Worm (Caenorhabditis elegans) whole organism, mixed stage, embryonic: ENCODE results near the gene srh-274.
A peak's percentile ranks its signal among the peaks of the same experiment; 100 is the strongest.
"Not testable (repeated sequence)": the region's sequence is repeated elsewhere in the genome, so short reads cannot be mapped to it uniquely, and the experiment has no call there.

Experiments
- M03D4.4 ChIP-seq: sonication (generic microtip); optimal IDR thresholded peaks from 2 replicates; lab custom pipeline; 2017; ENCODE audit warnings: mild to moderate bottlenecking, missing genetic modification characterization, missing compliant biosample characterization
- bed-3 ChIP-seq: fragments of 200-800 bp; sonication (Bioruptor generic); optimal IDR thresholded peaks from 3 replicates; lab custom pipeline; 2018; ENCODE audit warnings: mild to moderate bottlenecking, missing genetic modification characterization, moderate library complexity, missing compliant biosample characterization
- blmp-1 ChIP-seq: fragments of 150-350 bp; optimal IDR thresholded peaks from 2 replicates; lab custom pipeline; 2014; ENCODE audit warnings: missing biosample characterization, missing genetic modification characterization
- ceh-39 ChIP-seq: fragments of 150-350 bp; optimal IDR thresholded peaks from 2 replicates; lab custom pipeline; 2014; ENCODE audit warnings: missing biosample characterization, missing genetic modification characterization
- ceh-43 ChIP-seq: fragments of 200-800 bp; sonication (Bioruptor generic); optimal IDR thresholded peaks from 2 replicates; lab custom pipeline; 2018; ENCODE audit warnings: mild to moderate bottlenecking, missing genetic modification characterization, moderate library complexity, missing compliant biosample characterization
- ceh-83 ChIP-seq: fragments of 200-800 bp; sonication (Bioruptor generic); optimal IDR thresholded peaks from 2 replicates; lab custom pipeline; 2018; ENCODE audit warnings: mild to moderate bottlenecking, missing genetic modification characterization, missing compliant biosample characterization
- ces-1 ChIP-seq: fragments of 150-350 bp; optimal IDR thresholded peaks from 2 replicates; lab custom pipeline; 2014; ENCODE audit warnings: missing biosample characterization, missing genetic modification reagents, missing genetic modification characterization
- cnd-1 ChIP-seq: fragments of 200-800 bp; sonication (Bioruptor generic); optimal IDR thresholded peaks from 2 replicates; lab custom pipeline; 2018; ENCODE audit warnings: mild to moderate bottlenecking, missing genetic modification characterization, missing compliant biosample characterization
- drap-1 ChIP-seq: fragments of 200-800 bp; sonication (Bioruptor generic); optimal IDR thresholded peaks from 3 replicates; lab custom pipeline; 2018; ENCODE audit warnings: mild to moderate bottlenecking, missing genetic modification characterization, missing compliant biosample characterization
- elt-1 ChIP-seq: sonication (generic microtip); optimal IDR thresholded peaks from 2 replicates; lab custom pipeline; 2017; ENCODE audit warnings: missing genetic modification characterization, mild to moderate bottlenecking, missing compliant biosample characterization, antibody characterized with exemption, moderate library complexity, borderline replicate concordance; ENCODE audit not compliant: insufficient read depth
- elt-3 ChIP-seq: fragments of 150-350 bp; optimal IDR thresholded peaks from 2 replicates; lab custom pipeline; 2014; ENCODE audit warnings: missing biosample characterization, missing genetic modification characterization
- flh-1 ChIP-seq: fragments of 200-800 bp; sonication (Bioruptor generic); optimal IDR thresholded peaks from 2 replicates; lab custom pipeline; 2018; ENCODE audit warnings: mild to moderate bottlenecking, missing genetic modification characterization, moderate library complexity, missing compliant biosample characterization
- hlh-1 ChIP-seq: fragments of 150-350 bp; optimal IDR thresholded peaks from 2 replicates; lab custom pipeline; 2014; ENCODE audit warnings: missing biosample characterization, missing genetic modification reagents, missing genetic modification characterization
- lin-13 ChIP-seq: fragments of 150-350 bp; optimal IDR thresholded peaks from 2 replicates; lab custom pipeline; 2014; ENCODE audit warnings: missing biosample characterization, missing genetic modification characterization
- lin-32 ChIP-seq: fragments of 200-800 bp; sonication (Bioruptor generic); optimal IDR thresholded peaks from 2 replicates; lab custom pipeline; 2018; ENCODE audit warnings: mild to moderate bottlenecking, missing genetic modification characterization, missing compliant biosample characterization
- lsy-2 ChIP-seq: fragments of 150-350 bp; optimal IDR thresholded peaks from 2 replicates; lab custom pipeline; 2014; ENCODE audit warnings: missing biosample characterization, missing genetic modification characterization
- mab-5 ChIP-seq: fragments of 150-350 bp; optimal IDR thresholded peaks from 2 replicates; lab custom pipeline; 2014; ENCODE audit warnings: missing biosample characterization, missing genetic modification characterization
- nhr-12 ChIP-seq: fragments of 150-350 bp; optimal IDR thresholded peaks from 2 replicates; lab custom pipeline; 2014; ENCODE audit warnings: missing biosample characterization, missing genetic modification characterization
- nhr-237 ChIP-seq: fragments of 150-350 bp; optimal IDR thresholded peaks from 2 replicates; lab custom pipeline; 2014; ENCODE audit warnings: missing biosample characterization, missing genetic modification characterization
- nhr-28 ChIP-seq: fragments of 150-350 bp; optimal IDR thresholded peaks from 2 replicates; lab custom pipeline; 2014; ENCODE audit warnings: missing biosample characterization, missing genetic modification characterization
- nhr-76 ChIP-seq: sonication (generic microtip); optimal IDR thresholded peaks from 2 replicates; lab custom pipeline; 2017; ENCODE audit warnings: missing biosample characterization, missing genetic modification characterization
- pha-4 ChIP-seq: fragments of 150-350 bp; optimal IDR thresholded peaks from 2 replicates; lab custom pipeline; 2018; ENCODE audit warnings: missing biosample characterization, missing genetic modification reagents, missing genetic modification characterization
- sem-2 ChIP-seq: fragments of 200-800 bp; sonication (Bioruptor generic); optimal IDR thresholded peaks from 2 replicates; lab custom pipeline; 2018; ENCODE audit warnings: mild to moderate bottlenecking, missing genetic modification characterization, missing compliant biosample characterization
- snpc-4 ChIP-seq: fragments of 150-350 bp; optimal IDR thresholded peaks from 2 replicates; lab custom pipeline; 2014; ENCODE audit warnings: missing biosample characterization, missing genetic modification characterization
- sptf-1 ChIP-seq: sonication (generic microtip); optimal IDR thresholded peaks from 2 replicates; lab custom pipeline; 2017; ENCODE audit warnings: mild to moderate bottlenecking, missing genetic modification characterization, moderate library complexity, missing compliant biosample characterization
- unc-39 ChIP-seq: fragments of 150-350 bp; optimal IDR thresholded peaks from 2 replicates; lab custom pipeline; 2014; ENCODE audit warnings: missing biosample characterization, missing genetic modification characterization
- unc-62 ChIP-seq: fragments of 150-350 bp; optimal IDR thresholded peaks from 2 replicates; lab custom pipeline; 2014; ENCODE audit warnings: missing biosample characterization, missing genetic modification reagents, missing genetic modification characterization
- zip-8 ChIP-seq: fragments of 150-350 bp; optimal IDR thresholded peaks from 2 replicates; lab custom pipeline; 2014; ENCODE audit warnings: missing biosample characterization, missing genetic modification characterization
- ztf-11 ChIP-seq: fragments of 150-350 bp; optimal IDR thresholded peaks from 2 replicates; lab custom pipeline; 2014; ENCODE audit warnings: missing biosample characterization, missing genetic modification characterization

Gene srh-274

ce11 chrII:966962-967361, 16.0 kb upstream of the srh-274 start, which contains the start of gene fbxc-18:
fbxc-18 (minus strand) TSS chrII:967062.
- not testable (repeated sequence) for TF ChIP-seq sptf-1 (tag; lab: Kevin White, UChicago); elt-3 (tag; lab: Kevin White, UChicago); unc-62 (GFP tag; lab: Kevin White, UChicago)

- TF ChIP-seq blmp-1 (tag; lab: Kevin White, UChicago); ceh-83; zip-8 (tag; lab: Kevin White, UChicago): not testable (repeated sequence)
Measured at ce11 chrII:968106-968505, 14.8 kb upstream of the srh-274 start, which contains the start of gene C32B5.6. C32B5.6 (plus strand) TSS chrII:968406.

ce11 chrII:972850-973249, 10.1 kb upstream of the srh-274 start, which contains the start of gene C32B5.15:
C32B5.15 (minus strand) TSS chrII:972950.
- TF ChIP-seq unc-39 (tag; lab: Kevin White, UChicago) (no peak), nhr-28 (tag; lab: Kevin White, UChicago) (no peak), ceh-43 (GFP tag; lab: Kevin White, UChicago) (no peak), bed-3 (no peak), hlh-1 (tag; lab: Kevin White, UChicago) (no peak), lsy-2 (tag; lab: Kevin White, UChicago) (no peak), cnd-1 (no peak), sem-2 (GFP tag; lab: Kevin White, UChicago) (no peak), elt-1 (no peak), mab-5 (tag; lab: Kevin White, UChicago) (no peak)
- TF ChIP-seq, all 35 proteins: peak for 0

ce11 chrII:973999-974398, 8.9 kb upstream of the srh-274 start, which contains the start of gene fbxc-14:
fbxc-14 (plus strand) TSS chrII:974299.
- no peak for TF ChIP-seq unc-62 (GFP tag; lab: Kevin White, UChicago)
- TF ChIP-seq bed-3: no peak
- TF ChIP-seq M03D4.4 (tag; lab: Kevin White, UChicago): no peak
- no peak for TF ChIP-seq elt-1
- TF ChIP-seq nhr-237 (tag; lab: Kevin White, UChicago): no peak
- no peak for TF ChIP-seq flh-1 (GFP tag; lab: Kevin White, UChicago)
- no peak for TF ChIP-seq drap-1 (GFP tag; lab: Kevin White, UChicago)
- TF ChIP-seq zip-8 (tag; lab: Kevin White, UChicago): no peak
- no peak for TF ChIP-seq nhr-76 (tag; lab: Kevin White, UChicago)
- TF ChIP-seq snpc-4 (tag; lab: Kevin White, UChicago): no peak

- TF ChIP-seq drap-1 (GFP tag; lab: Kevin White, UChicago) (no peak), ceh-39 (no peak), sem-2 (GFP tag; lab: Kevin White, UChicago) (no peak), nhr-12 (no peak)
Measured at ce11 chrII:979135-979534, 3.8 kb upstream of the srh-274 start, which contains the start of the genes fbxc-17 and fbxc-15. fbxc-17 (minus strand) TSS chrII:979235. fbxc-15 (plus strand) TSS chrII:979423.

- not testable (repeated sequence) for TF ChIP-seq nhr-12; bed-3; unc-62 (GFP tag; lab: Kevin White, UChicago)
Measured at ce11 chrII:985703-986102, 2.8 kb downstream of the srh-274 start, which contains the start of gene fbxc-40. fbxc-40 (plus strand) TSS chrII:986003.

ce11 chrII:988437-988836, 5.5 kb downstream of the srh-274 start, which contains the start of gene fbxc-39:
fbxc-39 (plus strand) TSS chrII:988737.
- TF ChIP-seq nhr-28 (tag; lab: Kevin White, UChicago) (no peak), hlh-1 (tag; lab: Kevin White, UChicago) (peak; percentile 22), ces-1 (no peak), ceh-83 (no peak), pha-4 (tag; lab: Kevin White, UChicago) (no peak)

- TF ChIP-seq sem-2 (GFP tag; lab: Kevin White, UChicago) (no peak), nhr-237 (tag; lab: Kevin White, UChicago) (no peak), lin-13 (tag; lab: Kevin White, UChicago) (no peak), nhr-28 (tag; lab: Kevin White, UChicago) (no peak), ces-1 (no peak), elt-3 (tag; lab: Kevin White, UChicago) (no peak), lin-32 (no peak), unc-62 (GFP tag; lab: Kevin White, UChicago) (no peak), flh-1 (GFP tag; lab: Kevin White, UChicago) (no peak), nhr-76 (tag; lab: Kevin White, UChicago) (no peak), mab-5 (tag; lab: Kevin White, UChicago) (no peak), ztf-11 (tag; lab: Kevin White, UChicago) (no peak)
Measured at ce11 chrII:991300-991699, 8.4 kb downstream of the srh-274 start, which contains the start of gene fbxc-42. fbxc-42 (plus strand) TSS chrII:991600.
